Worm (Caenorhabditis elegans) whole organism, L3 larva: ENCODE results near the gene hlh-26.

Experiments
- elt-3 ChIP-seq, 3 experiments: fragments of 150-350 bp in 1 of 3; sonication (generic microtip) in 2 of 3; optimal IDR thresholded peaks; 2 replicates in 2 of 3; 4 replicates in 1 of 3; lab custom pipeline; 2014 to 2017; ENCODE audit warnings: missing biosample characterization in 3 of 3, missing genetic modification characterization in 3 of 3
- fos-1 ChIP-seq: fragments of 150-350 bp; optimal IDR thresholded peaks from 2 replicates; lab custom pipeline; 2014; ENCODE audit warnings: missing biosample characterization, missing genetic modification characterization
- jun-1 ChIP-seq: fragments of 150-350 bp; optimal IDR thresholded peaks from 2 replicates; lab custom pipeline; 2014; ENCODE audit warnings: missing biosample characterization, missing genetic modification reagents, missing genetic modification characterization
- nfya-1 ChIP-seq: sonication (generic microtip); optimal IDR thresholded peaks from 2 replicates; lab custom pipeline; 2017; ENCODE audit warnings: missing genetic modification characterization, mild to moderate bottlenecking, missing compliant biosample characterization, antibody characterized with exemption, moderate library complexity; ENCODE audit not compliant: insufficient read depth
- nhr-11 ChIP-seq: fragments of 150-350 bp; optimal IDR thresholded peaks from 2 replicates; lab custom pipeline; 2014; ENCODE audit warnings: missing biosample characterization, missing genetic modification characterization
- nhr-23 ChIP-seq: fragments of 150-350 bp; optimal IDR thresholded peaks from 2 replicates; lab custom pipeline; 2014; ENCODE audit warnings: missing biosample characterization, missing genetic modification reagents, missing genetic modification characterization
- nhr-25 ChIP-seq: sonication (generic microtip); optimal IDR thresholded peaks from 2 replicates; lab custom pipeline; 2017; ENCODE audit warnings: missing biosample characterization, missing genetic modification characterization
- ztf-11 ChIP-seq: fragments of 150-350 bp; optimal IDR thresholded peaks from 2 replicates; lab custom pipeline; 2014; ENCODE audit warnings: missing biosample characterization, missing genetic modification characterization
- ztf-4 ChIP-seq: fragments of 150-350 bp; optimal IDR thresholded peaks from 2 replicates; lab custom pipeline; 2014; ENCODE audit warnings: missing biosample characterization, missing genetic modification characterization

DNA sequence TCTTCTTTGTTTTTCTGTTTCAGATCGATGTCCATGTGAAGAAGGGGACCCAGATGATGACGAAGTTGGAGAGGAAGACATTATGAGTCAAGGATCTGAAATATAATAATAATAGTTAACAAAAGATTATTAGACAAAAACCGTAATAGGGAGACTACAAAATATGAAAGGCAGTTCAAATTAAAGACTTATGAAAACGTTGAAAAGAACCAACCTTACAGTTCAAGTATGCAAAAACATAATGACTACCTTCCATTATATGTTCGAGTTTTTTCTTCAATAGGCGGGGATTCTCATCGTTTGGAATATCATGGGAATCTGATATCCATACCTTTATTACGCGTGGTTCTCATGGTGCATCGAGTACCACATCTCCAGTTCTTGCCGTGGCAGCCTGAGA lies at the start of gene hlh-26:
- TF ChIP-seq ztf-4 (tag; lab: Kevin White, UChicago) (no peak), nfya-1 (tag; lab: Kevin White, UChicago) (no peak), nhr-25 (tag; lab: Kevin White, UChicago) (no peak), nhr-23 (tag; lab: Kevin White, UChicago) (no peak), elt-3 (tag; optimal IDR thresholded peaks at IDR 0.05; lab: Kevin White, UChicago) (no peak), fos-1 (tag; lab: Kevin White, UChicago) (no peak), nhr-11 (tag; lab: Kevin White, UChicago) (no peak), jun-1 (tag; lab: Kevin White, UChicago) (no peak), ztf-11 (no peak)
